Worm (Caenorhabditis elegans): ENCODE measurements around the gene srlf-18.

Gene srlf-18

ce11 chrIV:11080823-11081285 is 20.4 kb downstream of the srlf-18 start, which contains the start of gene atg-7 (continued):
- TF ChIP-seq bed-1 (GFP tag; IDR thresholded peaks at IDR 0.05) (no peak), hsf-1 (GFP tag; IDR thresholded peaks at IDR 0.05) (0 out of 2 replicates have a peak, but pooled peaks have one; percentile 58), ama-1 (optimal IDR thresholded peaks at IDR 0.05) (peak; percentile 92), ama-1 (GFP tag; optimal IDR thresholded peaks at IDR 0.05) (peak; percentile 31 to 64), let-607 (tag; optimal IDR thresholded peaks at IDR 0.05) (peak in 1 of 2 experiments; percentile 31), ceh-79 (tag; optimal IDR thresholded peaks at IDR 0.05) (no peak), Y67H2A.10 (GFP tag; conservative IDR thresholded peaks at IDR 0.05) (no peak), cebp-2 (GFP tag; IDR thresholded peaks at IDR 0.05) (0 out of 2 replicates have a peak, but pooled peaks have one; percentile 29), lin-35 (GFP tag; optimal IDR thresholded peaks at IDR 0.05) (peak in 1 of 3 experiments; percentile 13), lsl-1 (GFP tag; optimal IDR thresholded peaks at IDR 0.05) (peak; percentile 17), snpc-1.3 (tag; optimal IDR thresholded peaks at IDR 0.05; ENCODE audit: insufficient read depth) (peak; percentile 1), mxl-1 (tag; optimal IDR thresholded peaks at IDR 0.05) (no peak), attf-5 (GFP tag; optimal IDR thresholded peaks at IDR 0.05) (peak; percentile 15), mes-4 (tag; optimal IDR thresholded peaks at IDR 0.05) (no peak), ztf-22 (GFP tag; optimal IDR thresholded peaks at IDR 0.05) (peak; percentile 35), dpl-1 (GFP tag; optimal IDR thresholded peaks at IDR 0.05) (no peak), fkh-3 (tag; optimal IDR thresholded peaks at IDR 0.05) (no peak), nhr-90 (tag; optimal IDR thresholded peaks at IDR 0.05) (peak; percentile 7), B0019.2 (GFP tag; conservative IDR thresholded peaks at IDR 0.05) (no peak), F23B12.7 (tag; optimal IDR thresholded peaks at IDR 0.05; ENCODE audit: insufficient read depth) (no peak), athp-1 (tag; optimal IDR thresholded peaks at IDR 0.05) (peak; percentile 35), ztf-28 (GFP tag; IDR thresholded peaks at IDR 0.05) (no peak), ztf-18 (tag; optimal IDR thresholded peaks at IDR 0.05) (no peak), chd-7 (tag; optimal IDR thresholded peaks at IDR 0.05) (peak; percentile 43), hmg-1.2 (GFP tag; IDR thresholded peaks at IDR 0.05) (peak; percentile 34; the same call in 1 of the 2 replicates), attf-6 (GFP tag; IDR thresholded peaks at IDR 0.05) (peak; percentile 76; the same call in 1 of the 2 replicates), F10E7.11 (tag; optimal IDR thresholded peaks at IDR 0.05) (peak; percentile 60), gei-17 (GFP tag; optimal IDR thresholded peaks at IDR 0.05) (peak; percentile 4), B0336.3 (GFP tag; IDR thresholded peaks at IDR 0.05) (peak; percentile 72), lin-40 (tag; optimal IDR thresholded peaks at IDR 0.05) (peak; percentile 14), rcor-1 (GFP tag; IDR thresholded peaks at IDR 0.05) (no peak; the same call in 1 of the 2 replicates)

ce11 chrIV:11078482-11078881 is 22.8 kb downstream of the srlf-18 start, which contains the start of gene Y5F2A.4:
Gene Y5F2A.4 (minus strand): TSS chrIV:11078582.
- TF ChIP-seq ztf-25 (GFP tag; IDR thresholded peaks at IDR 0.05) (no peak), ceh-40 (GFP tag; IDR thresholded peaks at IDR 0.05) (no peak), Y56A3A.18 (GFP tag; IDR thresholded peaks at IDR 0.05) (no peak)

- TF ChIP-seq ZK185.1 (tag; optimal IDR thresholded peaks at IDR 0.05; ENCODE audit: poor library complexity, severe bottlenecking) (peak; percentile 32), ceh-27 (GFP tag; optimal IDR thresholded peaks at IDR 0.05) (peak; percentile 5)
Observed at ce11 chrIV:11070895-11071294, 30.4 kb downstream of the srlf-18 start.
